Worm (Caenorhabditis elegans) whole organism, young adult: ENCODE measurements around the gene btb-12.

Experiments
- lag-1 ChIP-seq: fragments of 200-800 bp; sonication (Bioruptor generic); IDR thresholded peaks from 2 replicates; pipeline ENCODE4 v1.3.6; 2022; ENCODE audit warnings: missing genetic modification reagents, missing genetic modification characterization, missing compliant biosample characterization
- lin-35 ChIP-seq, 3 experiments: fragments of 150-350 bp in 2 of 3; sonication (generic microtip) in 1 of 3; optimal IDR thresholded peaks; 2 replicates each; lab custom pipeline; 2014 to 2018; ENCODE audit warnings: missing biosample characterization in 3 of 3, missing genetic modification characterization in 3 of 3, missing genetic modification reagents in 3 of 3
- madf-10 ChIP-seq: sonication (generic microtip); optimal IDR thresholded peaks from 2 replicates; lab custom pipeline; 2016; ENCODE audit warnings: mild to moderate bottlenecking, missing genetic modification characterization, missing compliant biosample characterization
- mxl-1 ChIP-seq: sonication (generic microtip); optimal IDR thresholded peaks from 2 replicates; lab custom pipeline; 2016; ENCODE audit warnings: missing genetic modification characterization, missing compliant biosample characterization
- snpc-3.4 ChIP-seq: sonication (generic microtip); optimal IDR thresholded peaks from 2 replicates; lab custom pipeline; 2017; ENCODE audit warnings: missing genetic modification characterization, mild to moderate bottlenecking, missing compliant biosample characterization, antibody characterized with exemption, moderate library complexity, missing genotype, missing genetic modification reagents
- unc-62 ChIP-seq: fragments of 150-350 bp; optimal IDR thresholded peaks from 2 replicates; lab custom pipeline; 2014; ENCODE audit warnings: missing biosample characterization, missing genetic modification reagents, missing genetic modification characterization

DNA sequence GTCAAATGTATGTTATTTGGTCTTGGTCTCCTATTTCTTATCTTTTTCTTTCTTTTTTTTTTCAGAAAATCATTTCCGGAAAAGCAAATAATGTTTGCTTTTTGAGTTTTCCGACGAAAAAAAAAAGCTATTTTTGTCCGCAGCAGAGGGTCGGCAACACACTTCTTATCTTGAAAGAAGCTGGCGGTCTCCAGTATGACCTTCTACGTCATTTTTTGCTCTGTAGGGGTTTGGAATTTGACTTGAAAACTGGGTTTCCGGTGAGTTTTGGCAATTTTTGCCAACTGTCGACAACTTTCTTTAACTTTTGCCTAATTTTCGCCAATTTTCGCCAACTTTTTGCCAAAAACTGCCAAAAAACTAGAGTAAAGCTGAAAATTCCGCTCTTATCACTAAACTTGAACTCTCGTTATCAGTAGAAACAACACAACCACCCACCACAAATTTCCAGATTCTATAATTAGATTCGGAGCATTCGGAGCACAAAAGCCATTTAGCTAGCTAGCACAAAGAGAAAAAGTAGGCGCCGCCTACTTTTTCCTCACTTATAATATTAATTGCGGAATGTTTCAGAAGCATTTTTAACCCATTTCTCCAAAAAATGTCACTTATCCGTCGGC lies 15.4 kb downstream of the btb-12 start, which contains the start of gene nhx-6:
- TF ChIP-seq unc-62 (GFP tag; lab: Kevin White, UChicago) (no peak), madf-10 (tag; lab: Kevin White, UChicago) (no peak), snpc-3.4 (no peak), lag-1 (GFP tag; lab: Robert Waterston, UW) (no peak), mxl-1 (tag; lab: Kevin White, UChicago) (no peak), lin-35 (GFP tag; optimal IDR thresholded peaks at IDR 0.05; lab: Kevin White, UChicago) (no peak)
